Worm (Caenorhabditis elegans) whole organism, L1 larva: ENCODE results near the gene dhs-20.

Experiments
- C34B4.2 ChIP-seq: sonication (generic microtip); optimal IDR thresholded peaks from 2 replicates; lab custom pipeline; 2017; ENCODE audit warnings: mild to moderate bottlenecking, missing genetic modification characterization, missing compliant biosample characterization
- aly-2 ChIP-seq: fragments of 150-350 bp; optimal IDR thresholded peaks from 2 replicates; lab custom pipeline; 2014; ENCODE audit warnings: missing biosample characterization, missing genetic modification characterization
- ama-1 ChIP-seq: fragments of 150-350 bp; optimal IDR thresholded peaks from 2 replicates; lab custom pipeline; 2014
- ceh-8 ChIP-seq: fragments of 200-800 bp; sonication (Bioruptor generic); optimal IDR thresholded peaks from 2 replicates; lab custom pipeline; 2018; ENCODE audit warnings: mild to moderate bottlenecking, missing genetic modification characterization, moderate library complexity, missing compliant biosample characterization
- ceh-82 ChIP-seq, 3 experiments: fragments of 150-350 bp in 1 of 3; sonication (generic microtip) in 2 of 3; optimal IDR thresholded peaks; 2 replicates each; lab custom pipeline; 2014 to 2017; ENCODE audit warnings: missing biosample characterization in 3 of 3, missing genetic modification characterization in 3 of 3
- ceh-90 ChIP-seq: sonication (generic microtip); optimal IDR thresholded peaks from 2 replicates; lab custom pipeline; 2016; ENCODE audit warnings: missing genetic modification characterization, missing compliant biosample characterization
- ces-1 ChIP-seq: fragments of 150-350 bp; optimal IDR thresholded peaks from 2 replicates; lab custom pipeline; 2014; ENCODE audit warnings: missing biosample characterization, missing genetic modification reagents, missing genetic modification characterization
- dpl-1 ChIP-seq, 3 experiments: fragments of 150-350 bp in 2 of 3; sonication (generic microtip) in 1 of 3; optimal IDR thresholded peaks; 2 replicates each; lab custom pipeline; 2014 to 2017; ENCODE audit warnings: missing biosample characterization in 3 of 3, missing genetic modification characterization in 3 of 3, missing genetic modification reagents in 3 of 3
- dsc-1 ChIP-seq: sonication (generic microtip); optimal IDR thresholded peaks from 2 replicates; lab custom pipeline; 2016; ENCODE audit warnings: mild to moderate bottlenecking, missing genetic modification characterization, missing compliant biosample characterization
- efl-1 ChIP-seq, 4 experiments: fragments of 150-350 bp; optimal IDR thresholded peaks in 3 of 4; peaks in 1 of 4; 1 replicate in 1 of 4; 2 replicates in 3 of 4; lab custom pipeline; 2014; ENCODE audit warnings: missing biosample characterization in 2 of 4, missing genetic modification characterization in 2 of 4, missing genetic modification reagents in 2 of 4
- egl-27 ChIP-seq, 2 experiments: fragments of 150-350 bp in 1 of 2; sonication (generic microtip); optimal IDR thresholded peaks; 3 replicates each; lab custom pipeline; 2017 to 2018; ENCODE audit warnings: missing biosample characterization in 2 of 2, missing genetic modification characterization in 2 of 2, missing genetic modification reagents in 2 of 2
- ets-5 ChIP-seq: fragments of 200-800 bp; sonication (Bioruptor generic); IDR thresholded peaks from 2 replicates; pipeline ENCODE4 v1.3.6; 2022; ENCODE audit warnings: missing genetic modification characterization, missing compliant biosample characterization
- fkh-10 ChIP-seq: sonication (generic microtip); optimal IDR thresholded peaks from 2 replicates; lab custom pipeline; 2017; ENCODE audit warnings: missing biosample characterization, missing genetic modification reagents, missing genetic modification characterization
- hlh-17 ChIP-seq: fragments of 200-800 bp; sonication (Bioruptor generic); optimal IDR thresholded peaks from 2 replicates; lab custom pipeline; 2018; ENCODE audit warnings: missing genetic modification characterization, mild to moderate bottlenecking, missing compliant biosample characterization, moderate library complexity, borderline replicate concordance
- hlh-4 ChIP-seq: sonication (generic microtip); optimal IDR thresholded peaks from 2 replicates; lab custom pipeline; 2016; ENCODE audit warnings: mild to moderate bottlenecking, missing genetic modification characterization, missing compliant biosample characterization
- hpl-2 ChIP-seq: fragments of 150-350 bp; optimal IDR thresholded peaks from 2 replicates; lab custom pipeline; 2014; ENCODE audit warnings: missing biosample characterization, missing genetic modification reagents, missing genetic modification characterization
- irx-1 ChIP-seq: sonication (generic microtip); optimal IDR thresholded peaks from 2 replicates; lab custom pipeline; 2016; ENCODE audit warnings: missing genetic modification characterization, missing compliant biosample characterization
- jun-1 ChIP-seq: fragments of 150-350 bp; optimal IDR thresholded peaks from 2 replicates; lab custom pipeline; 2014; ENCODE audit warnings: missing biosample characterization, missing genetic modification reagents, missing genetic modification characterization
- lin-13 ChIP-seq: fragments of 150-350 bp; optimal IDR thresholded peaks from 2 replicates; lab custom pipeline; 2014; ENCODE audit warnings: missing biosample characterization, missing genetic modification reagents, missing genetic modification characterization
- lin-14 ChIP-seq: fragments of 200-800 bp; sonication (Bioruptor generic); optimal IDR thresholded peaks from 2 replicates; lab custom pipeline; 2018; ENCODE audit warnings: mild to moderate bottlenecking, missing genetic modification characterization, moderate library complexity, missing compliant biosample characterization
- lin-15B ChIP-seq: fragments of 150-350 bp; sonication (generic microtip); optimal IDR thresholded peaks from 3 replicates; lab custom pipeline; 2014; ENCODE audit warnings: missing biosample characterization, missing genetic modification characterization
- lin-35 ChIP-seq, 2 experiments: fragments of 150-350 bp; optimal IDR thresholded peaks; 2 replicates each; lab custom pipeline; 2014; ENCODE audit warnings: missing biosample characterization in 2 of 2, missing genetic modification characterization in 2 of 2, missing genetic modification reagents in 2 of 2
- lir-3 ChIP-seq: sonication (generic microtip); optimal IDR thresholded peaks from 2 replicates; lab custom pipeline; 2016; ENCODE audit warnings: mild to moderate bottlenecking, missing genetic modification characterization, moderate library complexity, missing compliant biosample characterization; ENCODE audit not compliant: poor library complexity
- lsy-2 ChIP-seq, 2 experiments: fragments of 150-350 bp; optimal IDR thresholded peaks; 2 replicates each; lab custom pipeline; 2014; ENCODE audit warnings: missing biosample characterization in 2 of 2, missing genetic modification characterization in 2 of 2
- mab-9 ChIP-seq: fragments of 200-800 bp; sonication (Bioruptor generic); IDR thresholded peaks from 2 replicates; pipeline ENCODE4 v1.3.6; 2022; ENCODE audit warnings: missing genetic modification reagents, missing genetic modification characterization, missing compliant biosample characterization
- nhr-19 ChIP-seq: fragments of 200-800 bp; sonication (Bioruptor generic); conservative IDR thresholded peaks from 2 replicates; pipeline ENCODE4 v1.3.6; 2022; ENCODE audit warnings: missing genetic modification characterization, missing compliant biosample characterization
- nhr-20 ChIP-seq: sonication (generic microtip); optimal IDR thresholded peaks from 2 replicates; lab custom pipeline; 2016; ENCODE audit warnings: mild to moderate bottlenecking, missing genetic modification characterization, missing compliant biosample characterization
- nhr-28 ChIP-seq: fragments of 150-350 bp; optimal IDR thresholded peaks from 2 replicates; lab custom pipeline; 2014; ENCODE audit warnings: missing biosample characterization, missing genetic modification characterization
- nhr-76 ChIP-seq: sonication (generic microtip); optimal IDR thresholded peaks from 2 replicates; lab custom pipeline; 2017; ENCODE audit warnings: missing biosample characterization, missing genetic modification characterization
- nhr-77 ChIP-seq: fragments of 150-350 bp; optimal IDR thresholded peaks from 2 replicates; lab custom pipeline; 2014; ENCODE audit warnings: missing biosample characterization, missing genetic modification characterization
- nhr-84 ChIP-seq: sonication (generic microtip); optimal IDR thresholded peaks from 2 replicates; lab custom pipeline; 2017; ENCODE audit warnings: missing biosample characterization, missing genetic modification characterization
- pag-3 ChIP-seq: sonication (generic microtip); optimal IDR thresholded peaks from 2 replicates; lab custom pipeline; 2017; ENCODE audit warnings: missing genetic modification characterization, mild to moderate bottlenecking, missing compliant biosample characterization, antibody characterized with exemption, borderline replicate concordance; ENCODE audit not compliant: insufficient read depth
- pax-3 ChIP-seq: fragments of 200-800 bp; sonication (Bioruptor generic); optimal IDR thresholded peaks from 2 replicates; lab custom pipeline; 2018; ENCODE audit warnings: mild to moderate bottlenecking, missing genetic modification characterization, moderate library complexity, missing compliant biosample characterization
- rnt-1 ChIP-seq: sonication (generic microtip); optimal IDR thresholded peaks from 2 replicates; lab custom pipeline; 2016; ENCODE audit warnings: mild to moderate bottlenecking, missing genetic modification characterization, moderate library complexity, missing compliant biosample characterization
- skn-1 ChIP-seq: fragments of 150-350 bp; optimal IDR thresholded peaks from 2 replicates; lab custom pipeline; 2014; ENCODE audit warnings: missing biosample characterization, missing genetic modification characterization
- sox-4 ChIP-seq: sonication (generic microtip); optimal IDR thresholded peaks from 2 replicates; lab custom pipeline; 2016; ENCODE audit warnings: missing genetic modification characterization, missing compliant biosample characterization
- sptf-1 ChIP-seq: fragments of 150-350 bp; optimal IDR thresholded peaks from 2 replicates; lab custom pipeline; 2014; ENCODE audit warnings: missing biosample characterization, missing genetic modification characterization
- sup-37 ChIP-seq: fragments of 200-800 bp; sonication (Bioruptor generic); optimal IDR thresholded peaks from 2 replicates; lab custom pipeline; 2018; ENCODE audit warnings: mild to moderate bottlenecking, missing genetic modification characterization, missing compliant biosample characterization
- unc-62 ChIP-seq: fragments of 150-350 bp; optimal IDR thresholded peaks from 2 replicates; lab custom pipeline; 2014; ENCODE audit warnings: missing biosample characterization, missing genetic modification reagents, missing genetic modification characterization
- xbp-1 ChIP-seq: sonication (generic microtip); optimal IDR thresholded peaks from 2 replicates; lab custom pipeline; 2016; ENCODE audit warnings: missing genetic modification characterization, missing compliant biosample characterization
- zag-1 ChIP-seq: fragments of 150-350 bp; optimal IDR thresholded peaks from 2 replicates; lab custom pipeline; 2014; ENCODE audit warnings: missing biosample characterization, missing genetic modification characterization
- zip-4 ChIP-seq: fragments of 200-800 bp; sonication (Bioruptor generic); optimal IDR thresholded peaks from 2 replicates; lab custom pipeline; 2018; ENCODE audit warnings: mild to moderate bottlenecking, missing genetic modification characterization, moderate library complexity, missing compliant biosample characterization
- ztf-4 ChIP-seq: fragments of 150-350 bp; optimal IDR thresholded peaks from 2 replicates; lab custom pipeline; 2014; ENCODE audit warnings: missing biosample characterization, missing genetic modification characterization

dhs-20 gene

DNA sequence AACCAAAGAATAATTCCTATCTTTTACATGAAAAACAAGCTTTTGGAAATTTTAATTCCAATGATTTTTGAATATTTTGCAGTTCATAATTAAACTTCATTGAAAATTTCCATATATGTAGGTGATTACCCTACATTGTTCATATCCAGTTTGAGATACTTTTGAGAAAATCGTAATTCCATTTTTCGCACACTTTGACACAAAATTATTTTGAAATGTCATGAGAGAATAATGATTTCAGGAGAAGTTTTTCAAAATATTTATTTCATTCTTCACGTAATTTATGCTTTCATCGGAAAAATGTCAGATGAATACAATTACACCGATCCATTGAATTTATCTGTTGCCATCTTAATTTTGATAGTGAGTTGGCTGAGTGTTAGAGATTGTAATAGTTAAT is 21.2 kb downstream of the dhs-20 start, which contains the start of gene srx-88:
srx-88 (plus strand) TSS at position 301 of the 400 bp plus-strand sequence.
- TF ChIP-seq nhr-20 (tag; lab: Kevin White, UChicago) (no peak), ceh-8 (GFP tag; lab: Kevin White, UChicago) (no peak), hlh-17 (no peak), nhr-77 (tag; lab: Kevin White, UChicago) (no peak), jun-1 (tag; lab: Kevin White, UChicago) (no peak), efl-1 (optimal IDR thresholded peaks at IDR 0.05; lab: Kevin White, UChicago) (no peak), efl-1 (GFP tag; optimal IDR thresholded peaks at IDR 0.05 in 1 of 2; lab: Kevin White, UChicago) (no peak), ceh-82 (tag; optimal IDR thresholded peaks at IDR 0.05; lab: Kevin White, UChicago) (no peak), lin-35 (GFP tag; optimal IDR thresholded peaks at IDR 0.05; lab: Kevin White, UChicago) (no peak), hpl-2 (GFP tag; lab: Kevin White, UChicago) (no peak)

DNA sequence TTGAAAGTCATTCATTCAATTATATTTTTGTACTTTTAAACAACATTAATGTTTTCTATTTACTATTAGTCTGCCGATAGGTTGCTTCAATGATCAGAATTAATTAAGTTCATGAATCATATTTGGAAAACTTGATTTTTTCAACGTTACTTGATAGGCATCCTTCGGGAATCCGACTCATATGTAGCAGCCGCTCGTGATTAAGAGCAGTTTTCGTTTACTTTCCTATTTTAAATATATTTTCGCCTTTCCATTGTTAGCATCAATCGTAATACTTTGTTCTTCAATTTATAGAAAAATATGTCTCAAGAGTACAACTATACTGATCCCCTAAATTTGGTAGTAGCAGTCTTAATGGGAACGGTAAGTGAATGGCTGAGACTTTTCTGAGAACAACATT is 23.5 kb downstream of the dhs-20 start, which contains the start of gene srx-90:
srx-90 (plus strand) TSS at position 301 of the 400 bp plus-strand sequence.
- TF ChIP-seq nhr-28 (tag; lab: Kevin White, UChicago): no peak
- no peak for TF ChIP-seq ets-5 (GFP tag; lab: Robert Waterston, UW)
- TF ChIP-seq nhr-76: no peak
- no peak for TF ChIP-seq dsc-1 (tag; lab: Kevin White, UChicago)
- no peak for TF ChIP-seq ama-1 (lab: Kevin White, UChicago)
- TF ChIP-seq jun-1 (tag; lab: Kevin White, UChicago): no peak
- TF ChIP-seq C34B4.2 (tag; lab: Kevin White, UChicago): no peak
- TF ChIP-seq sptf-1 (tag; lab: Kevin White, UChicago): no peak

DNA sequence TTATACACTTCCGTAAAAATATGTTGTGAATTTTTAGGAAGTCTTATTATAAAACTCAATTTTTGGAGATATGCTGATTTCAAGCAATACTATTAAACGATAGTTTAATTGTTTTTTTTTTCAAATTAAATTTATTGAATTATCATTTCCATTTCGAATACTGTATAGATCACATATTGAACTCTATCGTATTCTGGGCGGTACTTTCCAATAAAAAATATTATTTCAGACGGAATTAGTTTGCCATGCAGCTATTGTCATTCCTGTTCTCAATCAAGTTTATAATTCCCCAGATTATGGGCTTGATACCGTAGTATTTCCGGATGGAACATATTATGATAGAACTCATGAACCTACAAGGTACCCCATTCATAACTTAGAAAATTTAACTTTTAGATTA is 29.8 kb downstream of the dhs-20 start:
- peak in 1 of 2 experiments; percentile 51 for TF ChIP-seq lsy-2 (tag; optimal IDR thresholded peaks at IDR 0.05; lab: Kevin White, UChicago)
- no peak for TF ChIP-seq pag-3 (tag; lab: Kevin White, UChicago)

DNA sequence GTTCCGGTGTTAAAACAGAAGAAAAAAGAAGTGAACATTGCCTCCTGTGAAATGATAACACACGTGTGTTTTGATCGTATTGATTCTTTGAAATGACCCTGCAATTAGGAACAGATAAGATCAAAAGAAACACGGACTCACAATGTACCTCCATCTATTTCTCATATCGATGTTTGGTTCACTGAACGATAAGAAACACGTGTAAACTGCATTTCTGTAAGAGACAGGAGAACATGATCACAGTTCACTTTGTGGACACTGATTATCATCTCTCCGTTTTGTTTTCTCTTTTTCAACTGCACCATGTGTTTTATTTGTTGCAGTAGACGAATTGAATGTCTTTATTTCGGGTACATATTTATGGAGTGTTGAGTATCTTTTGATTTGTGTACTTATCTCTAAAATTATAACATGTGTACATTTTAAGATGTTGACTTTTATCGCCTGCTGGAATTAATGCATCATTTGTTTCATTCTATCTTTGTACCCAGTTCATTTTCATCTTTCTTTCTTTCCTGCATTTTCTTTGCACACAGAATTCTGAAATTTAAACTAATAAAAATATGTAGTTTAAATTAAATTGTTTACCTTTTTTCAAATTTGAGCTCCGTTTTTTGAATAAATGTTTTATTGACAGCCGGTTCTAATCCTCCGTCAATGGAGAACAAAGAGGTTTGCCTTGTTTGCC is 31.4 kb downstream of the dhs-20 start, which contains the start of the genes H12C20.7 and nhr-68:
H12C20.7 (minus strand) TSS at position 188 of the 688 bp plus-strand sequence.
nhr-68 (plus strand) TSS at position 638 of the 688 bp plus-strand sequence.
- TF ChIP-seq hlh-17: no peak
- no peak for TF ChIP-seq nhr-84 (tag; lab: Kevin White, UChicago)
- no peak for TF ChIP-seq sup-37 (GFP tag; lab: Kevin White, UChicago)
- peak; percentile 74 for TF ChIP-seq xbp-1
- peak; percentile 38 to 68 for TF ChIP-seq egl-27 (tag; optimal IDR thresholded peaks at IDR 0.05; lab: Kevin White, UChicago)
- no peak for TF ChIP-seq unc-62 (GFP tag; lab: Kevin White, UChicago)
- peak; percentile 51 for TF ChIP-seq zip-4 (GFP tag; lab: Kevin White, UChicago)
- peak; percentile 96 for TF ChIP-seq dsc-1 (tag; lab: Kevin White, UChicago)
- TF ChIP-seq C34B4.2 (tag; lab: Kevin White, UChicago): no peak
- TF ChIP-seq fkh-10: no peak
- TF ChIP-seq sptf-1 (tag; lab: Kevin White, UChicago): no peak
- TF ChIP-seq zag-1 (tag; lab: Kevin White, UChicago): no peak
- TF ChIP-seq ceh-90 (tag; lab: Kevin White, UChicago): no peak
- TF ChIP-seq dpl-1 (GFP tag; optimal IDR thresholded peaks at IDR 0.05; lab: Kevin White, UChicago): peak in 2 of 3 experiments; percentile 8 to 45
- peak; percentile 6 for TF ChIP-seq skn-1 (tag; lab: Kevin White, UChicago)
- no peak for TF ChIP-seq lin-15B (tag; lab: Kevin White, UChicago)
- no peak for TF ChIP-seq rnt-1 (tag; lab: Kevin White, UChicago)
- TF ChIP-seq mab-9 (GFP tag; lab: Robert Waterston, UW): peak; percentile 44; the same call in 1 of the 2 replicates
- TF ChIP-seq pax-3: no peak
- TF ChIP-seq lin-13: peak; percentile 48
- peak in 1 of 2 experiments; percentile 85 for TF ChIP-seq lin-35 (GFP tag; optimal IDR thresholded peaks at IDR 0.05; lab: Kevin White, UChicago)
- no peak for TF ChIP-seq sox-4 (tag; lab: Kevin White, UChicago)
- peak; percentile 55 for TF ChIP-seq irx-1 (tag; lab: Kevin White, UChicago)
- TF ChIP-seq nhr-28 (tag; lab: Kevin White, UChicago): no peak
- peak; percentile 95 for TF ChIP-seq ztf-4
- peak; percentile 46 for TF ChIP-seq hpl-2 (GFP tag; lab: Kevin White, UChicago)
- TF ChIP-seq aly-2 (tag; lab: Kevin White, UChicago): no peak
- peak; percentile 97 for TF ChIP-seq lin-14 (GFP tag; lab: Kevin White, UChicago)
- TF ChIP-seq nhr-77 (tag; lab: Kevin White, UChicago): no peak
- peak; percentile 74 for TF ChIP-seq lir-3 (tag; lab: Kevin White, UChicago)
- TF ChIP-seq ces-1: no peak
- no peak for TF ChIP-seq hlh-4
- peak; percentile 90 for TF ChIP-seq nhr-19 (GFP tag; lab: Robert Waterston, UW)
